Worm (Caenorhabditis elegans) whole organism, late embryonic: ENCODE measurements around the gene T23G4.127.

Source experiments
- C08G9.2 ChIP-seq: sonication (generic microtip); optimal IDR thresholded peaks from 2 replicates; lab custom pipeline; 2016; ENCODE audit warnings: mild to moderate bottlenecking, missing genetic modification characterization, moderate library complexity, missing compliant biosample characterization
- C38D4.7 ChIP-seq: fragments of 200-800 bp; sonication (Bioruptor generic); optimal IDR thresholded peaks from 2 replicates; lab custom pipeline; 2018; ENCODE audit warnings: mild to moderate bottlenecking, missing genetic modification characterization, moderate library complexity, missing compliant biosample characterization
- K02D7.2 ChIP-seq: sonication (generic microtip); optimal IDR thresholded peaks from 2 replicates; lab custom pipeline; 2017; ENCODE audit warnings: mild to moderate bottlenecking, missing genetic modification characterization, missing compliant biosample characterization
- K09A11.1 ChIP-seq: sonication (generic microtip); optimal IDR thresholded peaks from 2 replicates; lab custom pipeline; 2017; ENCODE audit warnings: antibody characterized with exemption, mild to moderate bottlenecking, missing genetic modification characterization, missing compliant biosample characterization; ENCODE audit not compliant: insufficient read depth
- ceh-19 ChIP-seq: fragments of 200-800 bp; sonication (Bioruptor generic); optimal IDR thresholded peaks from 2 replicates; lab custom pipeline; 2018; ENCODE audit warnings: mild to moderate bottlenecking, missing genetic modification characterization, missing compliant biosample characterization
- elt-2 ChIP-seq: sonication (generic microtip); optimal IDR thresholded peaks from 2 replicates; lab custom pipeline; 2016; ENCODE audit warnings: missing genetic modification reagents, missing genetic modification characterization, missing compliant biosample characterization
- eyg-1 ChIP-seq: sonication (generic microtip); optimal IDR thresholded peaks from 2 replicates; lab custom pipeline; 2016; ENCODE audit warnings: missing genotype, missing genetic modification characterization, missing compliant biosample characterization
- fkh-10 ChIP-seq: fragments of 150-350 bp; optimal IDR thresholded peaks from 2 replicates; lab custom pipeline; 2014; ENCODE audit warnings: missing biosample characterization, missing genetic modification reagents, missing genetic modification characterization
- pag-3 ChIP-seq: sonication (generic microtip); optimal IDR thresholded peaks from 2 replicates; lab custom pipeline; 2016; ENCODE audit warnings: missing compliant biosample characterization, missing genetic modification characterization, borderline replicate concordance
- pqm-1 ChIP-seq: sonication (generic microtip); optimal IDR thresholded peaks from 2 replicates; lab custom pipeline; 2016; ENCODE audit warnings: missing genetic modification characterization, missing compliant biosample characterization
- pros-1 ChIP-seq: fragments of 150-350 bp; optimal IDR thresholded peaks from 2 replicates; lab custom pipeline; 2014; ENCODE audit warnings: missing biosample characterization, missing genetic modification reagents, missing genetic modification characterization
- unc-86 ChIP-seq: sonication (generic microtip); optimal IDR thresholded peaks from 2 replicates; lab custom pipeline; 2016; ENCODE audit warnings: missing genetic modification characterization, missing compliant biosample characterization

- TF ChIP-seq eyg-1 (no peak), pqm-1 (tag; lab: Kevin White, UChicago) (no peak), pag-3 (tag; lab: Kevin White, UChicago) (no peak), C08G9.2 (tag; lab: Kevin White, UChicago) (no peak), ceh-19 (GFP tag; lab: Kevin White, UChicago) (no peak), fkh-10 (GFP tag; lab: Kevin White, UChicago) (no peak), K09A11.1 (tag; lab: Kevin White, UChicago) (no peak), K02D7.2 (tag; lab: Kevin White, UChicago) (no peak), elt-2 (tag; lab: Kevin White, UChicago) (no peak), C38D4.7 (GFP tag; lab: Kevin White, UChicago) (no peak), pros-1 (tag; lab: Kevin White, UChicago) (no peak), unc-86 (tag; lab: Kevin White, UChicago) (no peak)
These were observed 11.9 kb upstream of the T23G4.127 start for ce11 chrIV:13710367-13710766.
